Worm (Caenorhabditis elegans) whole organism, L4 larva: Measurements from ENCODE around the gene pqn-39.
A peak's percentile ranks its signal among the peaks of the same experiment; 100 is the strongest.

Source experiments
- F26F4.8 ChIP-seq: fragments of 200-800 bp; sonication (Bioruptor generic); conservative IDR thresholded peaks from 2 replicates; pipeline ENCODE4 v1.3.6; 2022; ENCODE audit warnings: missing genetic modification characterization, missing compliant biosample characterization
- F37D6.2 ChIP-seq: sonication (generic microtip); optimal IDR thresholded peaks from 2 replicates; lab custom pipeline; 2016; ENCODE audit warnings: mild to moderate bottlenecking, missing genetic modification characterization, missing compliant biosample characterization
- R02D3.7 ChIP-seq: fragments of 150-350 bp; sonication (generic microtip); optimal IDR thresholded peaks from 3 replicates; lab custom pipeline; 2014; ENCODE audit warnings: missing biosample characterization, missing genetic modification characterization
- T26A8.4 ChIP-seq: fragments of 200-800 bp; sonication (Bioruptor generic); IDR thresholded peaks from 2 replicates; pipeline ENCODE4 v1.3.6; 2022; ENCODE audit warnings: missing genetic modification characterization, missing compliant biosample characterization
- Y105C5A.15 ChIP-seq: fragments of 200-800 bp; sonication (Bioruptor generic); IDR thresholded peaks from 2 replicates; pipeline ENCODE4 v1.3.6; 2022; ENCODE audit warnings: missing genetic modification characterization, missing compliant biosample characterization
- ZK337.2 ChIP-seq: fragments of 200-800 bp; sonication (Bioruptor generic); IDR thresholded peaks from 2 replicates; pipeline ENCODE4 v1.3.6; 2022; ENCODE audit warnings: missing genetic modification reagents, missing genetic modification characterization, missing compliant biosample characterization
- aha-1 ChIP-seq: fragments of 150-350 bp; peaks from one replicate; lab custom pipeline; 2014; ENCODE audit warnings: missing biosample characterization, missing genetic modification characterization
- aly-2 ChIP-seq: sonication (generic microtip); optimal IDR thresholded peaks from 2 replicates; lab custom pipeline; 2018; ENCODE audit warnings: missing biosample characterization, missing genetic modification characterization
- ceh-28 ChIP-seq: fragments of 150-350 bp; optimal IDR thresholded peaks from 2 replicates; lab custom pipeline; 2014; ENCODE audit warnings: missing biosample characterization, missing genetic modification reagents, missing genetic modification characterization
- ceh-32 ChIP-seq: sonication (generic microtip); optimal IDR thresholded peaks from 2 replicates; lab custom pipeline; 2016; ENCODE audit warnings: mild to moderate bottlenecking, missing genetic modification characterization, missing compliant biosample characterization; ENCODE audit not compliant: poor library complexity
- ceh-44 ChIP-seq: fragments of 200-800 bp; sonication (Bioruptor generic); IDR thresholded peaks from 2 replicates; pipeline ENCODE4 v1.3.6; 2022; ENCODE audit warnings: missing genetic modification reagents, missing genetic modification characterization, missing compliant biosample characterization
- daf-16 ChIP-seq, 3 experiments: sonication (generic microtip); optimal IDR thresholded peaks; 2 replicates each; lab custom pipeline; 2016 to 2017; ENCODE audit warnings: missing genetic modification characterization in 3 of 3, missing genetic modification reagents in 3 of 3, mild to moderate bottlenecking in 2 of 3, missing compliant biosample characterization in 2 of 3, missing biosample characterization in 1 of 3, moderate library complexity in 1 of 3
- dmd-6 ChIP-seq: fragments of 200-800 bp; sonication (Bioruptor generic); IDR thresholded peaks from 2 replicates; pipeline ENCODE4 v1.3.6; 2022; ENCODE audit warnings: missing genetic modification reagents, missing genetic modification characterization, missing compliant biosample characterization
- dve-1 ChIP-seq: sonication (generic microtip); optimal IDR thresholded peaks from 2 replicates; lab custom pipeline; 2017; ENCODE audit warnings: antibody characterized with exemption, mild to moderate bottlenecking, missing genetic modification characterization, missing compliant biosample characterization; ENCODE audit not compliant: insufficient read depth
- egl-27 ChIP-seq: sonication (generic microtip); optimal IDR thresholded peaks from 3 replicates; lab custom pipeline; 2017; ENCODE audit warnings: missing biosample characterization, missing genetic modification reagents, missing genetic modification characterization
- fkh-10 ChIP-seq: fragments of 150-350 bp; optimal IDR thresholded peaks from 2 replicates; lab custom pipeline; 2014; ENCODE audit warnings: missing biosample characterization, missing genetic modification reagents, missing genetic modification characterization
- gei-8 ChIP-seq: fragments of 200-800 bp; sonication (Bioruptor generic); optimal IDR thresholded peaks from 2 replicates; lab custom pipeline; 2018; ENCODE audit warnings: mild to moderate bottlenecking, missing genetic modification characterization, missing compliant biosample characterization
- hif-1 ChIP-seq, 2 experiments: sonication (generic microtip); optimal IDR thresholded peaks; 2 replicates each; lab custom pipeline; 2016 to 2017; ENCODE audit warnings: missing compliant biosample characterization in 2 of 2, missing genetic modification characterization in 2 of 2, missing genetic modification reagents in 2 of 2, missing genotype in 2 of 2, mild to moderate bottlenecking in 1 of 2
- hlh-11 ChIP-seq: fragments of 200-800 bp; sonication (Bioruptor generic); optimal IDR thresholded peaks from 2 replicates; lab custom pipeline; 2018; ENCODE audit warnings: mild to moderate bottlenecking, missing genetic modification characterization, missing compliant biosample characterization
- lim-7 ChIP-seq: fragments of 200-800 bp; sonication (Bioruptor generic); IDR thresholded peaks from 2 replicates; pipeline ENCODE4 v1.3.6; 2022; ENCODE audit warnings: missing genetic modification characterization, missing compliant biosample characterization
- lin-13 ChIP-seq: fragments of 150-350 bp; optimal IDR thresholded peaks from 2 replicates; lab custom pipeline; 2014; ENCODE audit warnings: missing biosample characterization, missing genetic modification reagents, missing genetic modification characterization
- lin-29 ChIP-seq: fragments of 200-800 bp; sonication (Bioruptor generic); IDR thresholded peaks from 2 replicates; pipeline ENCODE4 v1.3.6; 2022; ENCODE audit warnings: missing genetic modification reagents, missing genetic modification characterization, missing compliant biosample characterization
- lin-38 ChIP-seq: fragments of 200-800 bp; sonication (Bioruptor generic); IDR thresholded peaks from 2 replicates; pipeline ENCODE4 v1.3.6; 2022; ENCODE audit warnings: missing genetic modification reagents, missing genetic modification characterization, missing compliant biosample characterization
- mdl-1 ChIP-seq, 2 experiments: fragments of 150-350 bp in 1 of 2; sonication (generic microtip) in 1 of 2; optimal IDR thresholded peaks; 2 replicates each; lab custom pipeline; 2014 to 2017; ENCODE audit warnings: missing biosample characterization in 2 of 2, missing genetic modification characterization in 2 of 2
- mdt-29 ChIP-seq: fragments of 200-800 bp; sonication (Bioruptor generic); IDR thresholded peaks from 2 replicates; pipeline ENCODE4 v1.3.6; 2022; ENCODE audit warnings: missing genetic modification reagents, missing genetic modification characterization, missing compliant biosample characterization
- mep-1 ChIP-seq: fragments of 150-350 bp; sonication (generic microtip); optimal IDR thresholded peaks from 3 replicates; lab custom pipeline; 2014; ENCODE audit warnings: missing biosample characterization, missing genetic modification characterization
- mes-2 ChIP-seq: sonication (generic microtip); optimal IDR thresholded peaks from 2 replicates; lab custom pipeline; 2016; ENCODE audit warnings: missing genotype, mild to moderate bottlenecking, missing genetic modification characterization, missing compliant biosample characterization; ENCODE audit not compliant: poor library complexity, severe bottlenecking
- mxl-2 ChIP-seq: fragments of 200-800 bp; sonication (Bioruptor generic); conservative IDR thresholded peaks from 2 replicates; pipeline ENCODE4 v1.3.6; 2022; ENCODE audit warnings: missing genetic modification reagents, missing genetic modification characterization, missing compliant biosample characterization
- mxl-3 ChIP-seq: fragments of 200-800 bp; sonication (Bioruptor generic); optimal IDR thresholded peaks from 2 replicates; lab custom pipeline; 2018; ENCODE audit warnings: mild to moderate bottlenecking, missing genetic modification characterization, missing compliant biosample characterization
- nhr-102 ChIP-seq: sonication (generic microtip); optimal IDR thresholded peaks from 2 replicates; lab custom pipeline; 2016; ENCODE audit warnings: mild to moderate bottlenecking, missing genetic modification characterization, moderate library complexity, missing compliant biosample characterization
- nhr-11 ChIP-seq: fragments of 150-350 bp; optimal IDR thresholded peaks from 2 replicates; lab custom pipeline; 2014; ENCODE audit warnings: missing biosample characterization, missing genetic modification characterization
- nhr-28 ChIP-seq: fragments of 150-350 bp; optimal IDR thresholded peaks from 2 replicates; lab custom pipeline; 2014; ENCODE audit warnings: missing biosample characterization, missing genetic modification characterization
- nhr-48 ChIP-seq: sonication (generic microtip); optimal IDR thresholded peaks from 2 replicates; lab custom pipeline; 2016; ENCODE audit warnings: mild to moderate bottlenecking, missing genetic modification characterization, missing compliant biosample characterization
- nhr-6 ChIP-seq: fragments of 150-350 bp; optimal IDR thresholded peaks from 2 replicates; lab custom pipeline; 2014; ENCODE audit warnings: missing biosample characterization, missing genetic modification characterization
- nhr-77 ChIP-seq: fragments of 150-350 bp; optimal IDR thresholded peaks from 2 replicates; lab custom pipeline; 2014; ENCODE audit warnings: missing biosample characterization, missing genetic modification characterization
- pha-4 ChIP-seq, 2 experiments: fragments of 150-350 bp in 1 of 2; fragments of 200-800 bp in 1 of 2; sonication (Bioruptor generic) in 1 of 2; IDR thresholded peaks in 1 of 2; optimal IDR thresholded peaks in 1 of 2; 2 replicates each; pipeline versions ENCODE4 v1.3.6 to Lab custom; 2014 to 2022; ENCODE audit warnings: missing genetic modification characterization in 2 of 2, missing genetic modification reagents in 2 of 2, missing biosample characterization in 1 of 2, missing compliant biosample characterization in 1 of 2
- pqm-1 ChIP-seq: sonication (generic microtip); optimal IDR thresholded peaks from 2 replicates; lab custom pipeline; 2017; ENCODE audit warnings: missing biosample characterization, missing genetic modification characterization
- rbr-2 ChIP-seq: sonication (generic microtip); optimal IDR thresholded peaks from 2 replicates; lab custom pipeline; 2016; ENCODE audit warnings: missing genotype, missing genetic modification characterization, missing compliant biosample characterization
- sdz-12 ChIP-seq: fragments of 200-800 bp; sonication (Bioruptor generic); optimal IDR thresholded peaks from 2 replicates; lab custom pipeline; 2018; ENCODE audit warnings: mild to moderate bottlenecking, missing genetic modification characterization, missing compliant biosample characterization
- set-16 ChIP-seq: fragments of 200-800 bp; sonication (Bioruptor generic); IDR thresholded peaks from 2 replicates; pipeline ENCODE4 v1.3.6; 2022; ENCODE audit warnings: missing genetic modification reagents, missing genetic modification characterization, missing compliant biosample characterization
- skn-1 ChIP-seq: fragments of 150-350 bp; optimal IDR thresholded peaks from 2 replicates; lab custom pipeline; 2014; ENCODE audit warnings: missing biosample characterization, missing genetic modification characterization
- snpc-1.2 ChIP-seq: fragments of 200-800 bp; sonication (Bioruptor generic); IDR thresholded peaks from 2 replicates; pipeline ENCODE4 v1.3.6; 2022; ENCODE audit warnings: missing genetic modification reagents, missing genetic modification characterization, missing compliant biosample characterization
- spr-3 ChIP-seq: fragments of 200-800 bp; sonication (Bioruptor generic); optimal IDR thresholded peaks from 2 replicates; lab custom pipeline; 2018; ENCODE audit warnings: mild to moderate bottlenecking, missing genetic modification characterization, missing compliant biosample characterization
- unc-39 ChIP-seq: sonication (generic microtip); optimal IDR thresholded peaks from 2 replicates; lab custom pipeline; 2017; ENCODE audit warnings: missing biosample characterization, missing genetic modification characterization
- vab-7 ChIP-seq: fragments of 200-800 bp; sonication (Bioruptor generic); IDR thresholded peaks from 2 replicates; pipeline ENCODE4 v1.3.6; 2022; ENCODE audit warnings: missing genetic modification reagents, missing genetic modification characterization, missing compliant biosample characterization
- ztf-11 ChIP-seq: fragments of 150-350 bp; optimal IDR thresholded peaks from 2 replicates; lab custom pipeline; 2014; ENCODE audit warnings: missing biosample characterization, missing genetic modification characterization
- ztf-7 ChIP-seq: fragments of 150-350 bp; optimal IDR thresholded peaks from 2 replicates; lab custom pipeline; 2014; ENCODE audit warnings: missing biosample characterization, missing genetic modification characterization

Gene pqn-39

ce11 chrX:14000198-14000748 is 31.8 kb upstream of the pqn-39 start:
- TF ChIP-seq mdt-29 (GFP tag; lab: Robert Waterston, UW): peak; percentile 56; the same call in 1 of the 2 replicates
- peak; percentile 1 for TF ChIP-seq ceh-28 (tag; lab: Kevin White, UChicago)
- TF ChIP-seq nhr-28 (tag; lab: Kevin White, UChicago): peak; percentile 100
- no peak for TF ChIP-seq ztf-11 (tag; lab: Kevin White, UChicago)
- TF ChIP-seq hlh-11: peak; percentile 47
- peak; percentile 92 for TF ChIP-seq nhr-77 (tag; lab: Kevin White, UChicago)
- TF ChIP-seq lim-7 (GFP tag; lab: Robert Waterston, UW): no peak
- TF ChIP-seq set-16 (GFP tag; lab: Robert Waterston, UW): no peak
- TF ChIP-seq R02D3.7 (tag; lab: Kevin White, UChicago): no peak
- peak in 1 of 2 experiments; percentile 34 for TF ChIP-seq mdl-1 (tag; optimal IDR thresholded peaks at IDR 0.05; lab: Kevin White, UChicago)
- TF ChIP-seq hif-1 (tag; optimal IDR thresholded peaks at IDR 0.05; lab: Kevin White, UChicago): peak in 1 of 2 experiments; percentile 23
- TF ChIP-seq nhr-6 (tag; lab: Kevin White, UChicago): no peak
- no peak for TF ChIP-seq pha-4 (GFP tag; IDR thresholded peaks at IDR 0.05; lab: Robert Waterston, UW)
- no peak for TF ChIP-seq pha-4 (tag; optimal IDR thresholded peaks at IDR 0.05; lab: Kevin White, UChicago)
- TF ChIP-seq fkh-10 (GFP tag; lab: Kevin White, UChicago): no peak
- TF ChIP-seq mes-2 (tag; lab: Kevin White, UChicago): peak; percentile 1
- no peak for TF ChIP-seq nhr-48 (tag; lab: Kevin White, UChicago)
- TF ChIP-seq nhr-11 (tag; lab: Kevin White, UChicago): no peak
- no peak for TF ChIP-seq ceh-32 (tag; lab: Kevin White, UChicago)
- no peak for TF ChIP-seq mxl-2 (GFP tag; lab: Robert Waterston, UW)
- TF ChIP-seq sdz-12 (GFP tag; lab: Kevin White, UChicago): no peak
- TF ChIP-seq mxl-3: peak; percentile 30
- TF ChIP-seq vab-7 (GFP tag; lab: Robert Waterston, UW): no peak
- peak; percentile 13 for TF ChIP-seq pqm-1
- TF ChIP-seq mep-1: peak; percentile 25
- TF ChIP-seq Y105C5A.15 (GFP tag; lab: Robert Waterston, UW): no peak
- no peak for TF ChIP-seq skn-1 (tag; lab: Kevin White, UChicago)
- TF ChIP-seq dmd-6 (GFP tag; lab: Robert Waterston, UW): peak; percentile 65
- TF ChIP-seq F37D6.2: no peak
- no peak for TF ChIP-seq ztf-7 (tag; lab: Kevin White, UChicago)
- TF ChIP-seq nhr-102 (tag; lab: Kevin White, UChicago): peak; percentile 31
- TF ChIP-seq ceh-44 (GFP tag; lab: Robert Waterston, UW): no peak
- peak; percentile 68 for TF ChIP-seq dve-1
- TF ChIP-seq daf-16 (GFP tag; optimal IDR thresholded peaks at IDR 0.05; lab: Kevin White, UChicago): no peak
- peak; percentile 67 for TF ChIP-seq daf-16 (tag; optimal IDR thresholded peaks at IDR 0.05; lab: Kevin White, UChicago)
- no peak for TF ChIP-seq aha-1 (tag; lab: Kevin White, UChicago)

ce11 chrX:13995803-13996388 is 27.4 kb upstream of the pqn-39 start, which contains the start of the genes C31E10.5 and C31E10.6:
C31E10.5 (minus strand) TSS chrX:13995834.
C31E10.6 (plus strand) TSS chrX:13996338.
- TF ChIP-seq unc-39 (tag; lab: Kevin White, UChicago) (no peak), T26A8.4 (GFP tag; lab: Robert Waterston, UW) (no peak), dmd-6 (GFP tag; lab: Robert Waterston, UW) (no peak), F26F4.8 (GFP tag; lab: Robert Waterston, UW) (no peak), snpc-1.2 (GFP tag; lab: Robert Waterston, UW) (no peak), lin-13 (GFP tag; lab: Kevin White, UChicago) (no peak), mxl-2 (GFP tag; lab: Robert Waterston, UW) (no peak), gei-8 (no peak), spr-3 (GFP tag; lab: Kevin White, UChicago) (no peak), aly-2 (tag; lab: Kevin White, UChicago) (no peak), ZK337.2 (GFP tag; lab: Robert Waterston, UW) (no peak), dve-1 (peak; percentile 39), mdl-1 (tag; optimal IDR thresholded peaks at IDR 0.05; lab: Kevin White, UChicago) (peak in 1 of 2 experiments; percentile 10), lin-38 (no peak), daf-16 (GFP tag; optimal IDR thresholded peaks at IDR 0.05; lab: Kevin White, UChicago) (no peak), daf-16 (tag; optimal IDR thresholded peaks at IDR 0.05; lab: Kevin White, UChicago) (no peak), lin-29 (GFP tag; lab: Robert Waterston, UW) (no peak), aha-1 (tag; lab: Kevin White, UChicago) (peak; percentile 90), Y105C5A.15 (GFP tag; lab: Robert Waterston, UW) (no peak), nhr-28 (tag; lab: Kevin White, UChicago) (peak; percentile 5), rbr-2 (peak; percentile 13), egl-27 (no peak), nhr-6 (tag; lab: Kevin White, UChicago) (no peak), mdt-29 (GFP tag; lab: Robert Waterston, UW) (no peak)
